Worm (Caenorhabditis elegans): ENCODE results near the gene F53B3.5.

DNA sequence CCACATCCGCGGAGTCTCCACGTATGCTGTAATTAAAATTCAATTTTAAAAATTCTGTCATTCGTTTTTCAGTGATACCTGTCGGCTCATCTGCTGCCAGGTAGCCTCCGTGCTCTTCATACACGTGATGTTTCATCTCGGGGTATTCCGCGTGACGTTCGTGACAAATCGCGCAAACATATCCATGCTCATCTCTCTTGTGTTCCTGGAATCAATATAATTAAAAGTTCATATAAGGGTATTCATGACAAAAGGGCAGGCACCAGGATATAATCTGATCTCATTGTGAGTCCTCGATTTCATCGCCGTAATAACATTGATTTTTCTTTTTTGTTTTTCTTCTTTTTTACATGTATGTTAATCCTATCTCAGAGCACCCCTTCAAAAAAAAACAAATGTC, 25.4 kb downstream of the F53B3.5 start:
- TF ChIP-seq dao-5 (tag; optimal IDR thresholded peaks at IDR 0.05) (no peak), W03F9.2 (tag; optimal IDR thresholded peaks at IDR 0.05) (no peak), him-1 (tag; optimal IDR thresholded peaks at IDR 0.05) (no peak)
